Fruit fly (Drosophila melanogaster) whole organism: ENCODE results near the gene Srrm234.

Source experiments
- CG8478 ChIP-seq: fragments of >200 bp; optimal IDR thresholded peaks from 2 replicates; lab custom pipeline; 2018; ENCODE audit warnings: inconsistent platforms
- Dll ChIP-seq: fragments of >200 bp; optimal IDR thresholded peaks from 2 replicates; lab custom pipeline; 2017
- pan ChIP-seq: fragments of >200 bp; optimal IDR thresholded peaks from 2 replicates; lab custom pipeline; 2017
- psq ChIP-seq: fragments of >200 bp; optimal IDR thresholded peaks from 2 replicates; lab custom pipeline; 2017
- usp ChIP-seq: fragments of >200 bp; optimal IDR thresholded peaks from 2 replicates; lab custom pipeline; 2017; ENCODE audit warnings: missing biosample characterization, missing genetic modification characterization, mixed read lengths

DNA sequence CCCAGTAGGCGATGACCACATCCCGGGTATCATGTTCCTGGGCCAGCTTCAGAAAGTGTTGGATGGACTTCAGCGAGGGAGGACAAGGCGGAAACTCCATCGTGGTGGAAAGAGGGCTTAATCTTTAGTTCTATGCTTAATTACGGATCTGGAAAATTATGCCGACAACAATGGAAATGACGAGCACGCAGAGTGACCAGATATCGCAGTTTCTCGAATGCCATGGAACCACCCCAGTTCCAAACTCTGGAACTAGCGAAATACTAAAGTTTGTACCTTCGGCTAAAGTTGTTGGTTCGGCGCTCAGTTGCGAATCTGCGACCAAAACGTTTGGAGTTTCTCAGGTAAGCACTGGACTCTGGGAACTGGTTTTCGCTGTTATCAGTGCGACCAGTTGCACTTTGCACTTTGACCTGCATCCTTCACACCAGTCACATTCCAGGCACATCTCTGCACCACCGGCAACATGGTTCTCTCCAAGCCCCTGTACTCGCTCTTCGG, 12.1 kb downstream of the Srrm234 start, which contains the start of the genes CG7970 and Vta1:
- TF ChIP-seq psq (lab: Kevin White, UChicago) = no peak
- no peak for TF ChIP-seq CG8478 (lab: Kevin White, UChicago)
- no peak for TF ChIP-seq usp
- TF ChIP-seq Dll = no peak
- no peak for TF ChIP-seq pan (lab: Kevin White, UChicago)
